Fruit fly (Drosophila melanogaster): Measurements from ENCODE around the gene CG32191.

Gene CG32191

dm6 chr3L:17842892-17843703 lies 34.2 kb upstream of the CG32191 start, which contains the start of gene CG5567 (continued):
- TF ChIP-seq odd (GFP tag; optimal IDR thresholded peaks at IDR 0.05) (no peak), CG12391 (tag; optimal IDR thresholded peaks at IDR 0.05) (no peak), CG7928 (GFP tag; optimal IDR thresholded peaks at IDR 0.05) (peak; percentile 10), klu (GFP tag; IDR thresholded peaks at IDR 0.05) (no peak), CG31365 (tag; optimal IDR thresholded peaks at IDR 0.05) (no peak), CG3726 (GFP tag; IDR thresholded peaks at IDR 0.05) (no peak), tap (tag; optimal IDR thresholded peaks at IDR 0.05) (no peak), Dad (GFP tag; optimal IDR thresholded peaks at IDR 0.05) (no peak), gce (GFP tag; IDR thresholded peaks at IDR 0.05) (no peak), Fer1 (GFP tag; optimal IDR thresholded peaks at IDR 0.05) (peak; percentile 64), CG8944 (GFP tag; optimal IDR thresholded peaks at IDR 0.05) (no peak), CG17385 (GFP tag; optimal IDR thresholded peaks at IDR 0.05) (peak; percentile 18), Fer2 (tag; optimal IDR thresholded peaks at IDR 0.05) (no peak), CG10431 (GFP tag; optimal IDR thresholded peaks at IDR 0.05) (no peak), kni (GFP tag; optimal IDR thresholded peaks at IDR 0.05) (no peak), Oli (tag; optimal IDR thresholded peaks at IDR 0.05) (peak; percentile 2), Fer3 (tag; optimal IDR thresholded peaks at IDR 0.05) (peak; percentile 30), jigr1 (GFP tag; IDR thresholded peaks at IDR 0.05) (no peak), CG15269 (tag; optimal IDR thresholded peaks at IDR 0.05) (peak; percentile 29), ranshi (GFP tag; IDR thresholded peaks at IDR 0.05) (peak; percentile 38; the same call in 1 of the 2 replicates), MESR4 (GFP tag; optimal IDR thresholded peaks at IDR 0.05) (peak; percentile 74), Mrtf (GFP tag; IDR thresholded peaks at IDR 0.05) (no peak), CG13624 (GFP tag; optimal IDR thresholded peaks at IDR 0.05) (peak; percentile 56), mld (GFP tag; IDR thresholded peaks at IDR 0.05; ENCODE audit: partially characterized antibody) (no peak), knrl (GFP tag; IDR thresholded peaks at IDR 0.05; ENCODE audit: partially characterized antibody) (no peak), HLH54F (GFP tag; optimal IDR thresholded peaks at IDR 0.05) (peak; percentile 19), CG2120 (GFP tag; optimal IDR thresholded peaks at IDR 0.05) (peak; percentile 58), gsb-n (tag; optimal IDR thresholded peaks at IDR 0.05) (no peak), CG2199 (GFP tag; IDR thresholded peaks at IDR 0.05) (no peak), nerfin-2 (GFP tag; IDR thresholded peaks at IDR 0.05; ENCODE audit: partially characterized antibody) (no peak), CG8290 (GFP tag; optimal IDR thresholded peaks at IDR 0.05) (no peak), CG8290 (tag; optimal IDR thresholded peaks at IDR 0.05) (peak in 1 of 2 experiments; percentile 33), sug (tag; optimal IDR thresholded peaks at IDR 0.05) (peak; percentile 36), CG18764 (GFP tag; optimal IDR thresholded peaks at IDR 0.05) (no peak), lbe (GFP tag; optimal IDR thresholded peaks at IDR 0.05) (no peak), kah (GFP tag; optimal IDR thresholded peaks at IDR 0.05) (peak; percentile 95), CG8765 (GFP tag; IDR thresholded peaks at IDR 0.05) (no peak), CG4820 (GFP tag; optimal IDR thresholded peaks at IDR 0.05) (no peak), D (optimal IDR thresholded peaks at IDR 0.05) (no peak), D (GFP tag; optimal IDR thresholded peaks at IDR 0.05) (no peak), CG7963 (GFP tag; IDR thresholded peaks at IDR 0.05; ENCODE audit: partially characterized antibody) (no peak), CG12659 (GFP tag; optimal IDR thresholded peaks at IDR 0.05) (peak; percentile 20), gcm (GFP tag; optimal IDR thresholded peaks at IDR 0.05) (no peak), sens (GFP tag) (peak; percentile 82), CG17328 (GFP tag; IDR thresholded peaks at IDR 0.05) (no peak), Scr (GFP tag; IDR thresholded peaks at IDR 0.05; ENCODE audit: partially characterized antibody) (no peak), Dek (tag; optimal IDR thresholded peaks at IDR 0.05) (no peak), bab2 (GFP tag; optimal IDR thresholded peaks at IDR 0.05) (no peak), NfI (GFP tag; optimal IDR thresholded peaks at IDR 0.05) (no peak), crp (GFP tag; optimal IDR thresholded peaks at IDR 0.05) (peak in 1 of 2 experiments; percentile 77)

Data from whole organism, embryonic.